Fruit fly (Drosophila melanogaster) whole organism, embryonic: ENCODE measurements around the gene CG13126.
A peak's percentile ranks its signal among the peaks of the same experiment; 100 is the strongest.

Experiments
- ATbp ChIP-seq: fragments of 200-800 bp; sonication (Bioruptor generic); optimal IDR thresholded peaks from 2 replicates; lab custom pipeline; 2017; ENCODE audit warnings: missing biosample characterization, mild to moderate bottlenecking, missing genetic modification characterization, missing genetic modification reagents
- Bdp1 ChIP-seq: fragments of 200-800 bp; sonication (Bioruptor generic); optimal IDR thresholded peaks from 3 replicates; lab custom pipeline; 2016; ENCODE audit warnings: missing biosample characterization, missing genetic modification characterization
- BtbVII ChIP-seq: fragments of 200-800 bp; sonication (Bioruptor generic); optimal IDR thresholded peaks from 3 replicates; lab custom pipeline; 2017; ENCODE audit warnings: missing biosample characterization, mild to moderate bottlenecking, missing genetic modification characterization
- CG10979 ChIP-seq: fragments of 200-800 bp; sonication (Bioruptor generic); optimal IDR thresholded peaks from 2 replicates; lab custom pipeline; 2018; ENCODE audit warnings: missing biosample characterization, mild to moderate bottlenecking, missing genetic modification characterization, moderate library complexity
- CG11560 ChIP-seq: fragments of 200-800 bp; sonication (Bioruptor generic); IDR thresholded peaks from 3 replicates; pipeline ENCODE4 v1.3.6; 2022; ENCODE audit warnings: missing biosample characterization, missing genetic modification characterization
- CG12769 ChIP-seq: fragments of 200-800 bp; sonication (Bioruptor generic); optimal IDR thresholded peaks from 2 replicates; lab custom pipeline; 2019; ENCODE audit warnings: missing biosample characterization, mild to moderate bottlenecking, missing genetic modification characterization, moderate library complexity
- CG13296 ChIP-seq: fragments of 200-800 bp; sonication (Bioruptor generic); optimal IDR thresholded peaks from 3 replicates; lab custom pipeline; 2018; ENCODE audit warnings: missing biosample characterization, mild to moderate bottlenecking, missing genetic modification characterization
- CG14860 ChIP-seq: fragments of 200-800 bp; sonication (Bioruptor generic); IDR thresholded peaks from 3 replicates; pipeline ENCODE4 v1.3.6; 2022; ENCODE audit warnings: missing biosample characterization, missing genetic modification characterization; ENCODE audit not compliant: partially characterized antibody
- CG15011 ChIP-seq: fragments of 200-800 bp; sonication (Bioruptor generic); optimal IDR thresholded peaks from 3 replicates; lab custom pipeline; 2018; ENCODE audit warnings: missing biosample characterization, mild to moderate bottlenecking, missing genetic modification characterization
- CG15269 ChIP-seq: fragments of 200-800 bp; sonication (Bioruptor generic); optimal IDR thresholded peaks from 2 replicates; lab custom pipeline; 2018; ENCODE audit warnings: missing biosample characterization, mild to moderate bottlenecking, missing genetic modification characterization, moderate library complexity
- CG17385 ChIP-seq: fragments of 200-800 bp; sonication (Bioruptor generic); optimal IDR thresholded peaks from 3 replicates; lab custom pipeline; 2018; ENCODE audit warnings: missing biosample characterization, mild to moderate bottlenecking, missing genetic modification characterization
- CG18476 ChIP-seq: fragments of 200-800 bp; sonication (Bioruptor generic); optimal IDR thresholded peaks from 2 replicates; lab custom pipeline; 2016; ENCODE audit warnings: missing biosample characterization, mild to moderate bottlenecking, missing genetic modification characterization
- CG18599 ChIP-seq: fragments of 200-800 bp; sonication (Bioruptor generic); optimal IDR thresholded peaks from 3 replicates; lab custom pipeline; 2017; ENCODE audit warnings: missing biosample characterization, missing genetic modification characterization, mild to moderate bottlenecking, moderate library complexity, missing genetic modification reagents
- CG31441 ChIP-seq: fragments of 200-800 bp; sonication (Bioruptor generic); IDR thresholded peaks from 2 replicates; pipeline ENCODE4 v1.3.6; 2022; ENCODE audit warnings: missing biosample characterization, missing genetic modification characterization
- CG3995 ChIP-seq: fragments of 200-800 bp; sonication (Bioruptor generic); optimal IDR thresholded peaks from 3 replicates; lab custom pipeline; 2016; ENCODE audit warnings: missing biosample characterization, missing genetic modification characterization
- CG5953 ChIP-seq: fragments of 200-800 bp; sonication (Bioruptor generic); IDR thresholded peaks from 2 replicates; pipeline ENCODE4 v1.3.6; 2022; ENCODE audit warnings: missing biosample characterization, missing genetic modification characterization
- CG8290 ChIP-seq, 3 experiments: fragments of 200-800 bp; sonication (Bioruptor generic); optimal IDR thresholded peaks; 2 replicates each; lab custom pipeline; 2016 to 2019; ENCODE audit warnings: missing biosample characterization in 3 of 3, missing genetic modification characterization in 3 of 3, mild to moderate bottlenecking in 2 of 3, moderate library complexity in 1 of 3
- CG8478 ChIP-seq: fragments of >200 bp; optimal IDR thresholded peaks from 2 replicates; lab custom pipeline; 2018
- D ChIP-seq, 2 experiments: fragments of 200-800 bp in 1 of 2; fragments of >200 bp in 1 of 2; sonication (Bioruptor generic) in 1 of 2; optimal IDR thresholded peaks; 2 replicates in 1 of 2; 3 replicates in 1 of 2; lab custom pipeline; 2017; ENCODE audit warnings: mild to moderate bottlenecking in 1 of 2, missing biosample characterization in 1 of 2, missing genetic modification characterization in 1 of 2, missing genetic modification reagents in 1 of 2
- Deaf1 ChIP-seq: fragments of 200-800 bp; optimal IDR thresholded peaks from 3 replicates; lab custom pipeline; 2019; ENCODE audit warnings: missing biosample characterization, mild to moderate bottlenecking, missing genetic modification characterization, moderate library complexity
- Dref ChIP-seq: fragments of 200-800 bp; sonication (Bioruptor generic); IDR thresholded peaks from 2 replicates; pipeline ENCODE4 v1.3.6; 2022; ENCODE audit warnings: missing biosample characterization, missing genetic modification characterization
- Fer3 ChIP-seq: fragments of 200-800 bp; sonication (Bioruptor generic); optimal IDR thresholded peaks from 2 replicates; lab custom pipeline; 2018; ENCODE audit warnings: missing biosample characterization, mild to moderate bottlenecking, missing genetic modification characterization, moderate library complexity
- Hr3 ChIP-seq: fragments of 200-800 bp; sonication (Bioruptor generic); optimal IDR thresholded peaks from 3 replicates; lab custom pipeline; 2016; ENCODE audit warnings: missing biosample characterization, missing genetic modification characterization
- Myb ChIP-seq: fragments of 200-800 bp; sonication (Bioruptor generic); optimal IDR thresholded peaks from 2 replicates; lab custom pipeline; 2016; ENCODE audit warnings: missing biosample characterization, missing genetic modification characterization
- NFAT ChIP-seq: fragments of 200-800 bp; sonication (Bioruptor generic); IDR thresholded peaks from 2 replicates; pipeline ENCODE4 v1.3.6; 2022; ENCODE audit warnings: missing biosample characterization, missing genetic modification characterization
- Nf-YC ChIP-seq: fragments of 200-800 bp; optimal IDR thresholded peaks from 3 replicates; lab custom pipeline; 2019; ENCODE audit warnings: missing biosample characterization, mild to moderate bottlenecking, missing genetic modification characterization, moderate library complexity
- Opbp ChIP-seq: fragments of 200-800 bp; sonication (Bioruptor generic); IDR thresholded peaks from 3 replicates; pipeline ENCODE4 v1.3.6; 2022; ENCODE audit warnings: missing biosample characterization, missing genetic modification characterization; ENCODE audit not compliant: partially characterized antibody
- Tbp ChIP-seq: fragments of >200 bp; optimal IDR thresholded peaks from 2 replicates; lab custom pipeline; 2018; ENCODE audit warnings: missing biosample characterization, missing genetic modification characterization
- amos ChIP-seq: fragments of 200-800 bp; sonication (Bioruptor generic); IDR thresholded peaks from 2 replicates; pipeline ENCODE4 v1.3.6; 2022; ENCODE audit warnings: missing biosample characterization, missing genetic modification characterization; ENCODE audit not compliant: partially characterized antibody
- cas ChIP-seq: fragments of 200-800 bp; sonication (Bioruptor generic); IDR thresholded peaks from 2 replicates; pipeline ENCODE4 v1.3.6; 2022; ENCODE audit warnings: missing biosample characterization, missing genetic modification characterization
- cato ChIP-seq: fragments of 200-800 bp; sonication (Bioruptor generic); optimal IDR thresholded peaks from 2 replicates; lab custom pipeline; 2016; ENCODE audit warnings: missing biosample characterization, missing genetic modification characterization, borderline replicate concordance
- chinmo ChIP-seq: fragments of 200-800 bp; sonication (Bioruptor generic); IDR thresholded peaks from 4 replicates; pipeline ENCODE4 v1.3.6; 2022; ENCODE audit warnings: missing biosample characterization, missing genetic modification characterization; ENCODE audit not compliant: partially characterized antibody
- ci ChIP-seq: fragments of 200-800 bp; sonication (Bioruptor generic); IDR thresholded peaks from 3 replicates; pipeline ENCODE4 v1.3.6; 2022; ENCODE audit warnings: missing biosample characterization, missing genetic modification characterization
- dmrt99B ChIP-seq: fragments of 200-800 bp; sonication (Bioruptor generic); optimal IDR thresholded peaks from 2 replicates; lab custom pipeline; 2018; ENCODE audit warnings: missing biosample characterization, mild to moderate bottlenecking, missing genetic modification characterization, moderate library complexity
- eyg ChIP-seq: fragments of 200-800 bp; sonication (Bioruptor generic); optimal IDR thresholded peaks from 3 replicates; lab custom pipeline; 2016; ENCODE audit warnings: missing biosample characterization, missing genetic modification characterization
- gem ChIP-seq: fragments of 200-800 bp; sonication (Bioruptor generic); optimal IDR thresholded peaks from 2 replicates; lab custom pipeline; 2019; ENCODE audit warnings: missing biosample characterization, mild to moderate bottlenecking, missing genetic modification characterization, moderate library complexity
- grn ChIP-seq: fragments of 200-800 bp; sonication (Bioruptor generic); optimal IDR thresholded peaks from 3 replicates; lab custom pipeline; 2017; ENCODE audit warnings: missing biosample characterization, missing genetic modification characterization
- lab ChIP-seq: fragments of 200-800 bp; sonication (Bioruptor generic); optimal IDR thresholded peaks from 3 replicates; lab custom pipeline; 2017; ENCODE audit warnings: missing biosample characterization, missing genetic modification characterization, mild to moderate bottlenecking, moderate library complexity, missing genetic modification reagents
- mirr ChIP-seq: fragments of 200-800 bp; sonication (Bioruptor generic); optimal IDR thresholded peaks from 3 replicates; lab custom pipeline; 2018; ENCODE audit warnings: missing biosample characterization, mild to moderate bottlenecking, missing genetic modification characterization
- nmo ChIP-seq: fragments of 200-800 bp; sonication (Bioruptor generic); optimal IDR thresholded peaks from 2 replicates; lab custom pipeline; 2018; ENCODE audit warnings: missing biosample characterization, mild to moderate bottlenecking, missing genetic modification characterization, moderate library complexity
- peb ChIP-seq: fragments of 200-800 bp; sonication (Bioruptor generic); IDR thresholded peaks from 2 replicates; pipeline ENCODE4 v1.3.6; 2022; ENCODE audit warnings: missing biosample characterization, missing genetic modification characterization
- sd ChIP-seq: fragments of 200-800 bp; sonication (Bioruptor generic); optimal IDR thresholded peaks from 3 replicates; lab custom pipeline; 2018; ENCODE audit warnings: missing biosample characterization, mild to moderate bottlenecking, missing genetic modification characterization, moderate library complexity
- sens ChIP-seq: fragments of 200-800 bp; sonication (Bioruptor generic); peaks from one replicate; lab custom pipeline; 2016; ENCODE audit warnings: missing biosample characterization, missing genetic modification characterization
- so ChIP-seq: fragments of 200-800 bp; sonication (Bioruptor generic); IDR thresholded peaks from 3 replicates; pipeline ENCODE4 v1.3.6; 2022; ENCODE audit warnings: missing biosample characterization, missing genetic modification characterization
- sob ChIP-seq: fragments of 200-800 bp; sonication (Bioruptor generic); IDR thresholded peaks from 2 replicates; pipeline ENCODE4 v1.3.6; 2022; ENCODE audit warnings: missing biosample characterization, missing genetic modification characterization
- sug ChIP-seq: fragments of 200-800 bp; optimal IDR thresholded peaks from 2 replicates; lab custom pipeline; 2019; ENCODE audit warnings: missing biosample characterization, mild to moderate bottlenecking, missing genetic modification characterization, moderate library complexity
- tll ChIP-seq, 2 experiments: fragments of 200-800 bp in 1 of 2; fragments of >200 bp in 1 of 2; sonication (Bioruptor generic) in 1 of 2; optimal IDR thresholded peaks; 2 replicates each; lab custom pipeline; 2017 to 2019; ENCODE audit warnings: missing biosample characterization in 2 of 2, missing genetic modification characterization in 2 of 2, mild to moderate bottlenecking in 1 of 2, moderate library complexity in 1 of 2
- ttk ChIP-seq: fragments of 200-800 bp; sonication (Bioruptor generic); IDR thresholded peaks from 2 replicates; pipeline ENCODE4 v2.1.2; 2022; ENCODE audit warnings: missing biosample characterization, missing genetic modification characterization
- zfh1 ChIP-seq: fragments of 200-800 bp; sonication (Bioruptor generic); IDR thresholded peaks from 3 replicates; pipeline ENCODE4 v1.3.6; 2022; ENCODE audit warnings: missing biosample characterization, missing genetic modification characterization

CG13126 gene

dm6 chr2L:9947738-9948519 lies 6.1 kb downstream of the CG13126 start (continued):
- TF ChIP-seq Bdp1 = no peak
- no peak for TF ChIP-seq ttk (GFP tag; lab: Robert Waterston, UW)
- TF ChIP-seq CG8290 (GFP tag; optimal IDR thresholded peaks at IDR 0.05; lab: Kevin White, UChicago) = no peak
- peak in 1 of 2 experiments; percentile 57 for TF ChIP-seq CG8290 (tag; optimal IDR thresholded peaks at IDR 0.05; lab: Kevin White, UChicago)
- TF ChIP-seq Tbp = no peak
- no peak for TF ChIP-seq CG31441 (GFP tag; lab: Robert Waterston, UW)
- TF ChIP-seq CG11560 = no peak
- peak; percentile 19 for TF ChIP-seq lab (GFP tag; lab: Kevin White, UChicago)
- peak; percentile 19; the same call in 1 of the 2 replicates for TF ChIP-seq amos (GFP tag; lab: Robert Waterston, UW)
- peak; percentile 75 for TF ChIP-seq CG12769 (tag; lab: Kevin White, UChicago)
- TF ChIP-seq Hr3 (GFP tag; lab: Kevin White, UChicago) = no peak
- TF ChIP-seq CG17385 (GFP tag; lab: Kevin White, UChicago) = no peak
- no peak for TF ChIP-seq CG18476 (GFP tag; lab: Kevin White, UChicago)
- no peak for TF ChIP-seq cato
- no peak for TF ChIP-seq Nf-YC (tag; lab: Kevin White, UChicago)
- TF ChIP-seq Myb (GFP tag; lab: Kevin White, UChicago) = no peak
- TF ChIP-seq sens (GFP tag; lab: Kevin White, UChicago) = peak; percentile 17
- no peak for TF ChIP-seq tll (GFP tag; optimal IDR thresholded peaks at IDR 0.05; lab: Kevin White, UChicago)
- peak; percentile 84; the same call in 3 of the 4 replicates for TF ChIP-seq chinmo (GFP tag; lab: Robert Waterston, UW)
- TF ChIP-seq D (optimal IDR thresholded peaks at IDR 0.05; lab: Kevin White, UChicago) = no peak
- TF ChIP-seq D (GFP tag; optimal IDR thresholded peaks at IDR 0.05; lab: Kevin White, UChicago) = no peak
- TF ChIP-seq CG13296 (GFP tag; lab: Kevin White, UChicago) = no peak
- TF ChIP-seq dmrt99B (tag; lab: Kevin White, UChicago) = no peak
- no peak for TF ChIP-seq peb (GFP tag; lab: Robert Waterston, UW)
- peak; percentile 22; the same call in 1 of the 2 replicates for TF ChIP-seq sob (GFP tag; lab: Robert Waterston, UW)
- TF ChIP-seq gem (tag; lab: Kevin White, UChicago) = peak; percentile 5
- TF ChIP-seq CG10979 (tag; lab: Kevin White, UChicago) = no peak
- peak; percentile 18 for TF ChIP-seq CG15269 (tag; lab: Kevin White, UChicago)
- no peak for TF ChIP-seq cas (GFP tag; lab: Robert Waterston, UW)
- peak; percentile 86 for TF ChIP-seq Deaf1
- no peak for TF ChIP-seq zfh1
- TF ChIP-seq ATbp (GFP tag; lab: Kevin White, UChicago) = no peak
- TF ChIP-seq grn (GFP tag; lab: Kevin White, UChicago) = peak; percentile 66
- TF ChIP-seq CG8478 (lab: Kevin White, UChicago) = no peak
- TF ChIP-seq nmo (GFP tag; lab: Kevin White, UChicago) = peak; percentile 3

- TF ChIP-seq Dref (GFP tag; lab: Robert Waterston, UW) = peak; percentile 34; the same call in 1 of the 2 replicates
- TF ChIP-seq mirr (GFP tag; lab: Kevin White, UChicago) = peak; percentile 84
- TF ChIP-seq sug (tag; lab: Kevin White, UChicago) = peak; percentile 76
- TF ChIP-seq CG3995 (GFP tag; lab: Kevin White, UChicago) = peak; percentile 85
- TF ChIP-seq sd (tag; lab: Kevin White, UChicago) = peak; percentile 11
- 0 out of 2 replicates have a peak, but pooled peaks have one; percentile 32 for TF ChIP-seq NFAT
- peak; percentile 43 for TF ChIP-seq CG18599
- TF ChIP-seq CG15011 (GFP tag; lab: Kevin White, UChicago) = no peak
- TF ChIP-seq so = peak; percentile 19; the same call in 1 of the 3 replicates
- TF ChIP-seq Fer3 (tag; lab: Kevin White, UChicago) = peak; percentile 21
- no peak for TF ChIP-seq CG14860 (GFP tag; lab: Robert Waterston, UW)
- no peak for TF ChIP-seq eyg (GFP tag; lab: Kevin White, UChicago)
- peak; percentile 37; the same call in 1 of the 2 replicates for TF ChIP-seq CG5953 (GFP tag; lab: Robert Waterston, UW)
- TF ChIP-seq ci (GFP tag; lab: Robert Waterston, UW) = peak; percentile 62
- TF ChIP-seq Opbp (GFP tag; lab: Robert Waterston, UW) = 0 out of 3 replicates have a peak, but pooled peaks have one; percentile 7
- no peak for TF ChIP-seq BtbVII (GFP tag; lab: Kevin White, UChicago)
Measured at dm6 chr2L:9947265-9947664, 6.7 kb downstream of the CG13126 start, which contains the start of gene CG5853. CG5853 (minus strand) TSS chr2L:9947648.
